Worm (Caenorhabditis elegans) whole organism, young adult: Measurements from ENCODE around the gene C41H7.9.
"Not testable (repeated sequence)": the region's sequence is repeated elsewhere in the genome, so short reads cannot be mapped to it uniquely, and the experiment has no call there.

Experiments
- B0019.2 ChIP-seq: fragments of 200-800 bp; sonication (Bioruptor generic); conservative IDR thresholded peaks from 2 replicates; pipeline ENCODE4 v1.3.6; 2022; ENCODE audit warnings: missing genetic modification reagents, missing genetic modification characterization, missing compliant biosample characterization
- C17E4.6 ChIP-seq: fragments of 200-800 bp; sonication (Bioruptor generic); IDR thresholded peaks from 2 replicates; pipeline ENCODE4 v1.3.6; 2022; ENCODE audit warnings: missing genetic modification reagents, missing genetic modification characterization, missing compliant biosample characterization
- D2030.7 ChIP-seq: fragments of 200-800 bp; sonication (Bioruptor generic); IDR thresholded peaks from 2 replicates; pipeline ENCODE4 v1.3.6; 2022; ENCODE audit warnings: missing genetic modification reagents, missing genetic modification characterization, missing compliant biosample characterization
- Y53G8AR.9 ChIP-seq: fragments of 200-800 bp; sonication (Bioruptor generic); conservative IDR thresholded peaks from 2 replicates; pipeline ENCODE4 v1.3.6; 2022; ENCODE audit warnings: missing genetic modification reagents, missing genetic modification characterization, missing compliant biosample characterization
- ama-1 ChIP-seq, 3 experiments: fragments of 150-350 bp in 1 of 3; sonication (generic microtip) in 2 of 3; optimal IDR thresholded peaks; 2 replicates each; lab custom pipeline; 2014 to 2018; ENCODE audit warnings: missing biosample characterization in 2 of 3, missing genetic modification characterization in 2 of 3, missing genetic modification reagents in 2 of 3
- atf-7 ChIP-seq: sonication (generic microtip); optimal IDR thresholded peaks from 2 replicates; lab custom pipeline; 2017; ENCODE audit warnings: mild to moderate bottlenecking, missing genetic modification characterization, missing compliant biosample characterization
- bed-2 ChIP-seq: fragments of 200-800 bp; sonication (Bioruptor generic); IDR thresholded peaks from 2 replicates; pipeline ENCODE4 v1.3.6; 2022; ENCODE audit warnings: missing genetic modification reagents, missing genetic modification characterization, missing compliant biosample characterization
- cebp-1 ChIP-seq, 2 experiments: fragments of 200-800 bp in 1 of 2; sonication (Bioruptor generic) in 1 of 2; sonication (generic microtip) in 1 of 2; IDR thresholded peaks in 1 of 2; optimal IDR thresholded peaks in 1 of 2; 2 replicates each; pipeline versions ENCODE4 v1.3.6 to Lab custom; 2017 to 2022; ENCODE audit warnings: missing compliant biosample characterization in 2 of 2, missing genetic modification characterization in 2 of 2, mild to moderate bottlenecking in 1 of 2, missing genetic modification reagents in 1 of 2, moderate library complexity in 1 of 2
- ceh-100 ChIP-seq: fragments of 200-800 bp; sonication (Bioruptor generic); IDR thresholded peaks from 2 replicates; pipeline ENCODE4 v1.3.6; 2022; ENCODE audit warnings: missing genetic modification reagents, missing genetic modification characterization, missing compliant biosample characterization
- ceh-27 ChIP-seq: fragments of 200-800 bp; sonication (Bioruptor generic); optimal IDR thresholded peaks from 2 replicates; lab custom pipeline; 2018; ENCODE audit warnings: mild to moderate bottlenecking, missing genetic modification characterization, moderate library complexity, missing compliant biosample characterization
- dpff-1 ChIP-seq: sonication (generic microtip); optimal IDR thresholded peaks from 2 replicates; lab custom pipeline; 2017; ENCODE audit warnings: mild to moderate bottlenecking, missing genetic modification characterization, missing compliant biosample characterization
- egrh-3 ChIP-seq: fragments of 200-800 bp; sonication (Bioruptor generic); IDR thresholded peaks from 2 replicates; pipeline ENCODE4 v1.3.6; 2022; ENCODE audit warnings: missing genetic modification reagents, missing genetic modification characterization, missing compliant biosample characterization
- him-1 ChIP-seq: sonication (generic microtip); optimal IDR thresholded peaks from 2 replicates; lab custom pipeline; 2016; ENCODE audit warnings: missing genotype, missing genetic modification reagents, missing genetic modification characterization, missing compliant biosample characterization
- hrde-1 ChIP-seq: sonication (generic microtip); optimal IDR thresholded peaks from 2 replicates; lab custom pipeline; 2016; ENCODE audit warnings: missing genetic modification characterization, mild to moderate bottlenecking, missing compliant biosample characterization, moderate library complexity, missing genotype, missing genetic modification reagents, borderline replicate concordance
- lag-1 ChIP-seq: fragments of 200-800 bp; sonication (Bioruptor generic); IDR thresholded peaks from 2 replicates; pipeline ENCODE4 v1.3.6; 2022; ENCODE audit warnings: missing genetic modification reagents, missing genetic modification characterization, missing compliant biosample characterization
- let-526 ChIP-seq: fragments of 200-800 bp; sonication (Bioruptor generic); IDR thresholded peaks from 2 replicates; pipeline ENCODE4 v1.3.6; 2022; ENCODE audit warnings: missing genetic modification reagents, missing genetic modification characterization, missing compliant biosample characterization
- madf-3 ChIP-seq: fragments of 200-800 bp; sonication (Bioruptor generic); IDR thresholded peaks from 2 replicates; pipeline ENCODE4 v1.3.6; 2022; ENCODE audit warnings: missing genetic modification reagents, missing genetic modification characterization, missing compliant biosample characterization
- madf-6 ChIP-seq: fragments of 200-800 bp; sonication (Bioruptor generic); IDR thresholded peaks from 2 replicates; pipeline ENCODE4 v1.3.6; 2022; ENCODE audit warnings: missing genetic modification reagents, missing genetic modification characterization, missing compliant biosample characterization
- mcd-1 ChIP-seq: fragments of 200-800 bp; sonication (Bioruptor generic); IDR thresholded peaks from 2 replicates; pipeline ENCODE4 v1.3.6; 2022; ENCODE audit warnings: missing genetic modification reagents, missing genetic modification characterization, missing compliant biosample characterization
- nhr-90 ChIP-seq: sonication (generic microtip); optimal IDR thresholded peaks from 2 replicates; lab custom pipeline; 2016; ENCODE audit warnings: missing genotype, mild to moderate bottlenecking, missing genetic modification characterization, missing compliant biosample characterization
- pha-4 ChIP-seq: fragments of 150-350 bp; sonication (generic microtip); optimal IDR thresholded peaks from 2 replicates; lab custom pipeline; 2014; ENCODE audit warnings: missing biosample characterization, missing genetic modification reagents, missing genetic modification characterization
- rpc-1 ChIP-seq, 2 experiments: fragments of 150-350 bp in 1 of 2; sonication (generic microtip) in 1 of 2; optimal IDR thresholded peaks; 2 replicates each; lab custom pipeline; 2014 to 2018; ENCODE audit warnings: missing biosample characterization in 1 of 2, missing genetic modification characterization in 1 of 2, missing genetic modification reagents in 1 of 2, missing genotype in 1 of 2
- unc-130 ChIP-seq: sonication (generic microtip); optimal IDR thresholded peaks from 2 replicates; lab custom pipeline; 2016; ENCODE audit warnings: missing genetic modification reagents, missing genetic modification characterization, missing compliant biosample characterization
- zfh-2 ChIP-seq: fragments of 200-800 bp; sonication (Bioruptor generic); conservative IDR thresholded peaks from 2 replicates; pipeline ENCODE4 v1.3.6; 2022; ENCODE audit warnings: missing genetic modification reagents, missing genetic modification characterization, missing compliant biosample characterization
- ztf-26 ChIP-seq: sonication (generic microtip); optimal IDR thresholded peaks from 2 replicates; lab custom pipeline; 2017; ENCODE audit warnings: missing genetic modification characterization, missing compliant biosample characterization
- ztf-6 ChIP-seq: fragments of 200-800 bp; sonication (Bioruptor generic); IDR thresholded peaks from 2 replicates; pipeline ENCODE4 v1.3.6; 2022; ENCODE audit warnings: missing genetic modification reagents, missing genetic modification characterization, missing compliant biosample characterization

C41H7.9 gene

DNA sequence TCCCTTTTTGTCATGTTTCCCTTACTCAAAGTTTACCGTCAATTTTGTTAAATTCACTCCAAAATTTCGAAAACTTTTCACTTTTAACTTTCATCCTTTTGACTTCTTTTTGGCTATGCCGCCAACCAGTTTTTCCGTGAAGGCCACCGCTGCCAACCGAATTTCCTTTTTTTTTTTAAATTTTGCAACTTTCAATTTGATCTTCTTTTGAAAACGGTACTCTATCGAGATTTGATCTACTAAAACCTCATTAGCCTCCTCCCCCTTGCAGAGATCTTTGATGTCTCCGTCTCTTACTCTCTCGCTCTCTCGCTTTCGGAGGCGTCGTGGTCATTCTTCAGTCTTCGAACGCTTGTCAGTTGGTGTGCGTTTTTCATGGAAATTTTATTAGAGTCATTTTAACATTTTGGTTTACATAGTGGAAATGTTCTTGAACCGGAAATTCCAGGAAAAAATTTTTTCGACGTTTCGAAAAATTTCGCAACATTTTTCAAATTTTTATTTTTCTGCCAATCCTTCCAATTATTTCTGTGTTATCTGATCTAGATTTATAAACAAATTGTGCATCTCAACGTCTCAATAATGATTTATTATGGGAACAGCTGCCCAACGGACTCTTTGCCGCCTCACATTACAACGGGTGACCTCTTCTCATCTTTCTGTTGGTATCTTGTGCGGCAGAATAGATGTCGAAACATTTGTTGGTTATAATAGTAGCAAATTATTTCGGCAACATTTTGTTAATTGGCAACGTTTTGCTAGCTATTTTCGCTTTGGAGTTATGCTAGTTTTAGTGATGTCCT lies 17.2 kb downstream of the C41H7.9 start:
- TF ChIP-seq cebp-1 (GFP tag; IDR thresholded peaks at IDR 0.05; lab: Robert Waterston, UW): no peak
- TF ChIP-seq cebp-1 (tag; optimal IDR thresholded peaks at IDR 0.05; lab: Kevin White, UChicago): peak; percentile 87
- TF ChIP-seq ama-1 (optimal IDR thresholded peaks at IDR 0.05; lab: Kevin White, UChicago): no peak
- TF ChIP-seq ama-1 (GFP tag; optimal IDR thresholded peaks at IDR 0.05; lab: Kevin White, UChicago): no peak

DNA sequence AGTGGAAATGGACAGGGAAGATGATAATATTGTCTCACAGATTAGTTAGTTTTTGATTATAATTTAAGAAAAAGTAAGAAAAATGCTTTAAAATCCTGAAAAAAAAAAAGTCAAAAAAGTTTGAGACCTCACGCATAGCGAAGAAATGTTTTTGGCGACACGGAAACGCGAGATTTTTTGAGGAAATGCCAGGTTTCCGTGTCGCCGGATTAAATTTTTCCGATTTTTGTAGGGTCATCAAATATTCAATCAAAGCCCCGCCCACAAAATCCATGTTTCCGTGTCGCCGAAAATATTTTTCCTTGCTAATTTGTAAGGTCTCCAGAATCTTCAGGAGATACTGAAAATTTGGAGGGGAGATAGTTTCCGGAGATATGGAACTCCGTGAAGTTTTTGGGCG lies 19.7 kb downstream of the C41H7.9 start:
- TF ChIP-seq zfh-2 (GFP tag; lab: Robert Waterston, UW): no peak
- TF ChIP-seq lag-1 (GFP tag; lab: Robert Waterston, UW): no peak
- peak; percentile 39 for TF ChIP-seq ceh-100 (GFP tag; lab: Robert Waterston, UW)
- TF ChIP-seq mcd-1 (GFP tag; lab: Robert Waterston, UW): no peak
- no peak for TF ChIP-seq hrde-1
- TF ChIP-seq madf-3 (GFP tag; lab: Robert Waterston, UW): 0 out of 2 replicates have a peak, but pooled peaks have one; percentile 48

DNA sequence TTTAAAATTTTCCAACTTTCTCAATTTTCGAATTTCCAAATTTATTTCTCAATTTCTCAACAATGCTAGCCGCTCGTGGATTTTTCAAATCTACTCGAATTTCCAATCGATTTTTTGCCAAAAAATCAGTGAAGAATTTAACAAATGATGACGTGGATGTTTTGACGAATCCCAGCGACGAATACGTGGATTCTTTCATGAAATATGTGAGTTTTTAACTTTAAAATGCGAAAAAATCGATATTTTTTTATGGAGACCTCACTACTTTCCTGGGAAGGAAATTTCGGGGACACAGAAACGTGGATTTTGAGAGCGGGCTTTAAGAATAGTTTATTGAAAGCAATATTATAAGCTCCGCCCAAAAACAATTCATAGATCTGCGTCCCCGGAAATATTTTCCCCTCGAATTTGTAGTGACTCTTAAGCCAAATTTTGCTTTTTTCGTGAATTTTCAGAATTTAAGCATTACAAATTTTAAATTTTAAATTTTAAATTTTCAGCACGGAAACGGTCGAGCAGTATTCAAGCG lies 20.4 kb downstream of the C41H7.9 start, which contains the start of gene K08A2.2:
Gene K08A2.2 (plus strand): TSS at position 51 of the 529 bp plus-strand sequence.
- TF ChIP-seq B0019.2 (GFP tag; lab: Robert Waterston, UW): no peak
- no peak for TF ChIP-seq pha-4 (tag; lab: Kevin White, UChicago)
- TF ChIP-seq hrde-1: no peak
- TF ChIP-seq let-526: no peak
- TF ChIP-seq ceh-27: peak; percentile 13
- no peak for TF ChIP-seq D2030.7 (GFP tag; lab: Robert Waterston, UW)
- TF ChIP-seq nhr-90 (tag; lab: Kevin White, UChicago): no peak
- TF ChIP-seq ztf-26 (tag; lab: Kevin White, UChicago): no peak
- TF ChIP-seq him-1: peak; percentile 22
- TF ChIP-seq bed-2 (GFP tag; lab: Robert Waterston, UW): no peak
- TF ChIP-seq mcd-1 (GFP tag; lab: Robert Waterston, UW): no peak
- no peak for TF ChIP-seq C17E4.6 (GFP tag; lab: Robert Waterston, UW)
- TF ChIP-seq atf-7 (tag; lab: Kevin White, UChicago): no peak
- TF ChIP-seq dpff-1 (tag; lab: Kevin White, UChicago): no peak
- TF ChIP-seq unc-130: no peak
- no peak for TF ChIP-seq madf-6 (GFP tag; lab: Robert Waterston, UW)
- peak; percentile 91 for TF ChIP-seq ceh-100 (GFP tag; lab: Robert Waterston, UW)
- TF ChIP-seq, all 124 proteins: peak for 3

DNA sequence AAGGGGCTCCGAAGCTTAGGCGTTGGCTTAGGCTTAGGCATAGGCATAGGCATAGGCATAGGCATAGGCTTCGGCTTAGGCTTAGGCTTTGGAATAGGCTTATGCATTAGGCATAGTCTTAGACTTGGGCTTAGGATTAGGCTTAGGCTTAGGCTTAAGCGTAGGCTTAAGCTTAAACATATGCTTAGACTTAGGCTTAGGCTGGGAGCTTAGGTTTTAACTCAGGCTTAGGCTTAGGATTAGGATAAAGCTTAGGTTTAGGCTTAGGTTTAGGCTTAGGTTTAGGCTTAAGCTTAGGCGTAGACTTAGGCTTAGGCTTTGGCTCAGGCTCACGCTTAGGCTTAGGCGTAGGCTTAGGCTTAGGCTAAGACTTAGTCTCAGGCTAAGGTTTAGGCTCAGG lies 21.9 kb downstream of the C41H7.9 start:
- TF ChIP-seq Y53G8AR.9: 0 out of 2 replicates have a peak, but pooled peaks have one; percentile 28
- TF ChIP-seq ztf-6 (GFP tag; lab: Robert Waterston, UW): no peak

DNA sequence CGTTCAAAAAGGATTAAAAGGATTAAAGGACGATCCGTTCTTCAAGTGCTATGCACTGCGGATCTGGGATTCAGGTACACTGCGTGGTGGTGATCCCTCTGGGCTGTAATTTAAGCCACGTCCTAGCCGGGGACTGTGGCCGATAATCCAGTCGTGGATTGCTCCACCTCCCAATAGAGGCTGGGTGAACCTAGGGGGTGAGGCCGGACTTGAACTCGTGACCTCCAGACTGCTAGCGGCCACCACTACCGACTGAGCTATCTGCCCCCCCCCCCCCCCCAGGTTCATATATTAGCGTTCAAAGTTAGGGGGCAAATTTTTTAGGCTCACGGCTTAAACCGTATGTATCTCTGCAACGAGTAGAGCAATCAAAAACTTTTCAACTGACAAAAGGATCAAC lies 23.0 kb downstream of the C41H7.9 start:
- not testable (repeated sequence) for TF ChIP-seq rpc-1 (optimal IDR thresholded peaks at IDR 0.05; lab: Kevin White, UChicago)
- TF ChIP-seq rpc-1 (tag; optimal IDR thresholded peaks at IDR 0.05; lab: Kevin White, UChicago) (peak; percentile 40), mcd-1 (GFP tag; lab: Robert Waterston, UW) (peak; percentile 16; the same call in 1 of the 2 replicates), ceh-100 (GFP tag; lab: Robert Waterston, UW) (0 out of 2 replicates have a peak, but pooled peaks have one; percentile 14), zfh-2 (GFP tag; lab: Robert Waterston, UW) (0 out of 2 replicates have a peak, but pooled peaks have one; percentile 15), egrh-3 (GFP tag; lab: Robert Waterston, UW) (peak; percentile 58; the same call in 1 of the 2 replicates)
- TF ChIP-seq, all 124 proteins: peak for 5; not testable (repeated sequence) for 119
